Worm (Caenorhabditis elegans) whole organism, L1 larva: ENCODE measurements around the gene Y43F8B.23.

Source experiments
- C16A3.4 ChIP-seq: fragments of 150-350 bp; optimal IDR thresholded peaks from 2 replicates; lab custom pipeline; 2014; ENCODE audit warnings: missing biosample characterization, missing genetic modification characterization
- C34B4.2 ChIP-seq: sonication (generic microtip); optimal IDR thresholded peaks from 2 replicates; lab custom pipeline; 2017; ENCODE audit warnings: mild to moderate bottlenecking, missing genetic modification characterization, missing compliant biosample characterization
- F16B12.6 ChIP-seq: fragments of 150-350 bp; optimal IDR thresholded peaks from 2 replicates; lab custom pipeline; 2014; ENCODE audit warnings: missing biosample characterization, missing genetic modification characterization
- alr-1 ChIP-seq: fragments of 200-800 bp; sonication (Bioruptor generic); optimal IDR thresholded peaks from 2 replicates; lab custom pipeline; 2018; ENCODE audit warnings: borderline replicate concordance, mild to moderate bottlenecking, missing genetic modification characterization, missing compliant biosample characterization
- blmp-1 ChIP-seq: fragments of 150-350 bp; optimal IDR thresholded peaks from 2 replicates; lab custom pipeline; 2014; ENCODE audit warnings: missing biosample characterization, missing genetic modification characterization
- ceh-63 ChIP-seq: fragments of 200-800 bp; sonication (Bioruptor generic); optimal IDR thresholded peaks from 2 replicates; lab custom pipeline; 2018; ENCODE audit warnings: mild to moderate bottlenecking, missing genetic modification characterization, missing compliant biosample characterization
- ceh-90 ChIP-seq: sonication (generic microtip); optimal IDR thresholded peaks from 2 replicates; lab custom pipeline; 2016; ENCODE audit warnings: missing genetic modification characterization, missing compliant biosample characterization
- ces-1 ChIP-seq: fragments of 150-350 bp; optimal IDR thresholded peaks from 2 replicates; lab custom pipeline; 2014; ENCODE audit warnings: missing biosample characterization, missing genetic modification reagents, missing genetic modification characterization
- efl-1 ChIP-seq, 4 experiments: fragments of 150-350 bp; optimal IDR thresholded peaks in 3 of 4; peaks in 1 of 4; 1 replicate in 1 of 4; 2 replicates in 3 of 4; lab custom pipeline; 2014; ENCODE audit warnings: missing biosample characterization in 2 of 4, missing genetic modification characterization in 2 of 4, missing genetic modification reagents in 2 of 4
- ets-5 ChIP-seq: fragments of 200-800 bp; sonication (Bioruptor generic); IDR thresholded peaks from 2 replicates; pipeline ENCODE4 v1.3.6; 2022; ENCODE audit warnings: missing genetic modification characterization, missing compliant biosample characterization
- fkh-10 ChIP-seq: sonication (generic microtip); optimal IDR thresholded peaks from 2 replicates; lab custom pipeline; 2017; ENCODE audit warnings: missing biosample characterization, missing genetic modification reagents, missing genetic modification characterization
- fkh-8 ChIP-seq: sonication (generic microtip); optimal IDR thresholded peaks from 2 replicates; lab custom pipeline; 2016; ENCODE audit warnings: mild to moderate bottlenecking, missing genetic modification characterization, missing compliant biosample characterization
- grh-1 ChIP-seq: fragments of 200-800 bp; sonication (Bioruptor generic); IDR thresholded peaks from 2 replicates; pipeline ENCODE4 v1.3.6; 2022; ENCODE audit warnings: missing genetic modification reagents, missing genetic modification characterization, missing compliant biosample characterization
- hlh-4 ChIP-seq: sonication (generic microtip); optimal IDR thresholded peaks from 2 replicates; lab custom pipeline; 2016; ENCODE audit warnings: mild to moderate bottlenecking, missing genetic modification characterization, missing compliant biosample characterization
- hpl-2 ChIP-seq: fragments of 150-350 bp; optimal IDR thresholded peaks from 2 replicates; lab custom pipeline; 2014; ENCODE audit warnings: missing biosample characterization, missing genetic modification reagents, missing genetic modification characterization
- irx-1 ChIP-seq: sonication (generic microtip); optimal IDR thresholded peaks from 2 replicates; lab custom pipeline; 2016; ENCODE audit warnings: missing genetic modification characterization, missing compliant biosample characterization
- isw-1 ChIP-seq: fragments of 200-800 bp; sonication (Bioruptor generic); IDR thresholded peaks from 2 replicates; pipeline ENCODE4 v1.3.6; 2022; ENCODE audit warnings: missing genetic modification characterization, missing compliant biosample characterization
- jun-1 ChIP-seq: fragments of 150-350 bp; optimal IDR thresholded peaks from 2 replicates; lab custom pipeline; 2014; ENCODE audit warnings: missing biosample characterization, missing genetic modification reagents, missing genetic modification characterization
- lin-39 ChIP-seq: fragments of 150-350 bp; optimal IDR thresholded peaks from 2 replicates; lab custom pipeline; 2014; ENCODE audit warnings: missing biosample characterization, missing genetic modification reagents, missing genetic modification characterization
- lir-3 ChIP-seq: sonication (generic microtip); optimal IDR thresholded peaks from 2 replicates; lab custom pipeline; 2016; ENCODE audit warnings: mild to moderate bottlenecking, missing genetic modification characterization, moderate library complexity, missing compliant biosample characterization; ENCODE audit not compliant: poor library complexity
- lsy-2 ChIP-seq, 2 experiments: fragments of 150-350 bp; optimal IDR thresholded peaks; 2 replicates each; lab custom pipeline; 2014; ENCODE audit warnings: missing biosample characterization in 2 of 2, missing genetic modification characterization in 2 of 2
- mab-9 ChIP-seq: fragments of 200-800 bp; sonication (Bioruptor generic); IDR thresholded peaks from 2 replicates; pipeline ENCODE4 v1.3.6; 2022; ENCODE audit warnings: missing genetic modification reagents, missing genetic modification characterization, missing compliant biosample characterization
- mdl-1 ChIP-seq, 2 experiments: fragments of 150-350 bp; optimal IDR thresholded peaks; 2 replicates each; lab custom pipeline; 2014 to 2017; ENCODE audit warnings: missing biosample characterization in 2 of 2, missing genetic modification characterization in 2 of 2, inconsistent platforms in 1 of 2
- mef-2 ChIP-seq: fragments of 150-350 bp; optimal IDR thresholded peaks from 2 replicates; lab custom pipeline; 2014; ENCODE audit warnings: missing biosample characterization, missing genetic modification characterization
- mep-1 ChIP-seq: fragments of 150-350 bp; optimal IDR thresholded peaks from 2 replicates; lab custom pipeline; 2014; ENCODE audit warnings: missing biosample characterization, missing genetic modification characterization
- nhr-11 ChIP-seq: fragments of 150-350 bp; optimal IDR thresholded peaks from 2 replicates; lab custom pipeline; 2014; ENCODE audit warnings: missing biosample characterization, missing genetic modification characterization
- nhr-20 ChIP-seq: sonication (generic microtip); optimal IDR thresholded peaks from 2 replicates; lab custom pipeline; 2016; ENCODE audit warnings: mild to moderate bottlenecking, missing genetic modification characterization, missing compliant biosample characterization
- nhr-237 ChIP-seq: fragments of 150-350 bp; optimal IDR thresholded peaks from 2 replicates; lab custom pipeline; 2014; ENCODE audit warnings: missing biosample characterization, missing genetic modification characterization
- nhr-71 ChIP-seq: sonication (generic microtip); optimal IDR thresholded peaks from 2 replicates; lab custom pipeline; 2016; ENCODE audit warnings: mild to moderate bottlenecking, missing genetic modification characterization, moderate library complexity, missing compliant biosample characterization
- nhr-84 ChIP-seq: sonication (generic microtip); optimal IDR thresholded peaks from 2 replicates; lab custom pipeline; 2017; ENCODE audit warnings: missing biosample characterization, missing genetic modification characterization
- nhr-85 ChIP-seq: sonication (generic microtip); peaks from one replicate; lab custom pipeline; 2016; ENCODE audit warnings: missing genetic modification characterization, inconsistent platforms, missing compliant biosample characterization
- pqm-1 ChIP-seq: sonication (generic microtip); optimal IDR thresholded peaks from 3 replicates; lab custom pipeline; 2017; ENCODE audit warnings: missing biosample characterization, missing genetic modification characterization
- rnt-1 ChIP-seq: sonication (generic microtip); optimal IDR thresholded peaks from 2 replicates; lab custom pipeline; 2016; ENCODE audit warnings: mild to moderate bottlenecking, missing genetic modification characterization, moderate library complexity, missing compliant biosample characterization
- skn-1 ChIP-seq: fragments of 150-350 bp; optimal IDR thresholded peaks from 2 replicates; lab custom pipeline; 2014; ENCODE audit warnings: missing biosample characterization, missing genetic modification characterization
- sox-4 ChIP-seq: sonication (generic microtip); optimal IDR thresholded peaks from 2 replicates; lab custom pipeline; 2016; ENCODE audit warnings: missing genetic modification characterization, missing compliant biosample characterization
- sup-37 ChIP-seq: fragments of 200-800 bp; sonication (Bioruptor generic); optimal IDR thresholded peaks from 2 replicates; lab custom pipeline; 2018; ENCODE audit warnings: mild to moderate bottlenecking, missing genetic modification characterization, missing compliant biosample characterization
- tbx-2 ChIP-seq: sonication (generic microtip); optimal IDR thresholded peaks from 2 replicates; lab custom pipeline; 2016; ENCODE audit warnings: missing genetic modification characterization, missing compliant biosample characterization
- unc-130 ChIP-seq: fragments of 150-350 bp; optimal IDR thresholded peaks from 2 replicates; lab custom pipeline; 2017; ENCODE audit warnings: missing biosample characterization, missing genetic modification characterization, inconsistent platforms
- unc-30 ChIP-seq: sonication (generic microtip); optimal IDR thresholded peaks from 2 replicates; lab custom pipeline; 2017; ENCODE audit warnings: missing biosample characterization, missing genetic modification characterization
- unc-62 ChIP-seq: fragments of 150-350 bp; optimal IDR thresholded peaks from 2 replicates; lab custom pipeline; 2014; ENCODE audit warnings: missing biosample characterization, missing genetic modification reagents, missing genetic modification characterization
- xbp-1 ChIP-seq: sonication (generic microtip); optimal IDR thresholded peaks from 2 replicates; lab custom pipeline; 2016; ENCODE audit warnings: missing genetic modification characterization, missing compliant biosample characterization

Y43F8B.23 gene

ce11 chrV:19509061-19509460, 41.6 kb upstream of the Y43F8B.23 start:
- TF ChIP-seq rnt-1 (tag; lab: Kevin White, UChicago) (no peak), mdl-1 (tag; optimal IDR thresholded peaks at IDR 0.05; lab: Kevin White, UChicago) (no peak), efl-1 (optimal IDR thresholded peaks at IDR 0.05; lab: Kevin White, UChicago) (no peak), efl-1 (GFP tag; optimal IDR thresholded peaks at IDR 0.05 in 1 of 2; lab: Kevin White, UChicago) (peak in 1 of 2 experiments; percentile 19), nhr-85 (no peak)

- no peak for TF ChIP-seq xbp-1 (tag; lab: Kevin White, UChicago)
- TF ChIP-seq hpl-2 = no peak
- no peak for TF ChIP-seq fkh-8 (tag; lab: Kevin White, UChicago)
- TF ChIP-seq grh-1 (GFP tag; lab: Robert Waterston, UW) = no peak
- TF ChIP-seq efl-1 (optimal IDR thresholded peaks at IDR 0.05; lab: Kevin White, UChicago) = no peak
- TF ChIP-seq efl-1 (GFP tag; optimal IDR thresholded peaks at IDR 0.05 in 1 of 2; lab: Kevin White, UChicago) = no peak
- TF ChIP-seq skn-1 (tag; lab: Kevin White, UChicago) = no peak
- TF ChIP-seq unc-30 = no peak
- no peak for TF ChIP-seq ces-1 (GFP tag; lab: Kevin White, UChicago)
- no peak for TF ChIP-seq lir-3
- TF ChIP-seq mab-9 (GFP tag; lab: Robert Waterston, UW) = no peak
- no peak for TF ChIP-seq nhr-237
Measured at ce11 chrV:19502579-19503151, 35.2 kb upstream of the Y43F8B.23 start, which contains the start of gene Y43F8B.3. TSS of gene Y43F8B.3 (plus strand) at chrV:19503101.

- no peak for TF ChIP-seq mdl-1 (tag; optimal IDR thresholded peaks at IDR 0.05; lab: Kevin White, UChicago)
- no peak for TF ChIP-seq sup-37 (GFP tag; lab: Kevin White, UChicago)
- no peak for TF ChIP-seq F16B12.6 (tag; lab: Kevin White, UChicago)
- no peak for TF ChIP-seq unc-30
- TF ChIP-seq nhr-71 = no peak
- TF ChIP-seq, all 84 proteins: peak for 0
Measured at ce11 chrV:19501389-19501788, 33.9 kb upstream of the Y43F8B.23 start.

ce11 chrV:19497087-19497486, 29.6 kb upstream of the Y43F8B.23 start:
- TF ChIP-seq nhr-84 (tag; lab: Kevin White, UChicago) (no peak), C34B4.2 (tag; lab: Kevin White, UChicago) (no peak), pqm-1 (tag; lab: Kevin White, UChicago) (no peak), irx-1 (tag; lab: Kevin White, UChicago) (no peak), grh-1 (GFP tag; lab: Robert Waterston, UW) (no peak), lin-39 (tag; lab: Kevin White, UChicago) (no peak), ceh-90 (tag; lab: Kevin White, UChicago) (no peak), unc-62 (GFP tag; lab: Kevin White, UChicago) (no peak), mep-1 (tag; lab: Kevin White, UChicago) (no peak), ces-1 (GFP tag; lab: Kevin White, UChicago) (no peak), nhr-20 (tag; lab: Kevin White, UChicago) (no peak), fkh-10 (GFP tag; lab: Kevin White, UChicago) (no peak), tbx-2 (tag; lab: Kevin White, UChicago) (no peak), hlh-4 (tag; lab: Kevin White, UChicago) (no peak), lsy-2 (tag; optimal IDR thresholded peaks at IDR 0.05; lab: Kevin White, UChicago) (no peak), jun-1 (tag; lab: Kevin White, UChicago) (no peak), isw-1 (GFP tag; lab: Robert Waterston, UW) (no peak), hpl-2 (no peak)

ce11 chrV:19495587-19495986, 28.1 kb upstream of the Y43F8B.23 start, which contains the start of gene scl-21:
TSS of gene scl-21 (minus strand) at chrV:19495687.
- TF ChIP-seq alr-1 (tag; lab: Kevin White, UChicago) = no peak
- TF ChIP-seq C16A3.4 (tag; lab: Kevin White, UChicago) = no peak
- TF ChIP-seq mef-2 (tag; lab: Kevin White, UChicago) = no peak
- TF ChIP-seq nhr-20 (tag; lab: Kevin White, UChicago) = no peak
- TF ChIP-seq F16B12.6 (tag; lab: Kevin White, UChicago) = no peak
- no peak for TF ChIP-seq ets-5 (GFP tag; lab: Robert Waterston, UW)
- no peak for TF ChIP-seq unc-130
- TF ChIP-seq xbp-1 (tag; lab: Kevin White, UChicago) = no peak
- no peak for TF ChIP-seq sox-4
- TF ChIP-seq ceh-63 (GFP tag; lab: Kevin White, UChicago) = no peak
- TF ChIP-seq fkh-10 (GFP tag; lab: Kevin White, UChicago) = no peak
- no peak for TF ChIP-seq efl-1 (optimal IDR thresholded peaks at IDR 0.05; lab: Kevin White, UChicago)
- no peak for TF ChIP-seq efl-1 (GFP tag; optimal IDR thresholded peaks at IDR 0.05 in 1 of 2; lab: Kevin White, UChicago)
- TF ChIP-seq fkh-8 (tag; lab: Kevin White, UChicago) = no peak
- TF ChIP-seq blmp-1 (tag; lab: Kevin White, UChicago) = no peak
- TF ChIP-seq nhr-11 = no peak
- TF ChIP-seq nhr-71 = no peak
- TF ChIP-seq, all 84 proteins: peak for 0
